Fruit fly (Drosophila melanogaster) whole organism, pupa: ENCODE measurements around the gene CG43138.

ENCODE experiments used
- CG10348 ChIP-seq: fragments of 200-800 bp; sonication (Bioruptor generic); IDR thresholded peaks from 2 replicates; pipeline ENCODE4 v1.3.6; 2022; ENCODE audit warnings: missing biosample characterization, missing genetic modification characterization
- CG12605 ChIP-seq: fragments of 200-800 bp; sonication (Bioruptor generic); IDR thresholded peaks from 2 replicates; pipeline ENCODE4 v1.3.6; 2022; ENCODE audit warnings: missing biosample characterization, missing genetic modification characterization
- CG13204 ChIP-seq: fragments of 200-800 bp; sonication (Bioruptor generic); optimal IDR thresholded peaks from 2 replicates; lab custom pipeline; 2018; ENCODE audit warnings: missing biosample characterization, mild to moderate bottlenecking, missing genetic modification characterization, moderate library complexity
- CG14655 ChIP-seq: fragments of 200-800 bp; sonication (Bioruptor generic); optimal IDR thresholded peaks from 3 replicates; lab custom pipeline; 2017; ENCODE audit warnings: mild to moderate bottlenecking, missing biosample characterization, missing genetic modification reagents, missing genetic modification characterization
- CG15710 ChIP-seq: fragments of 200-800 bp; sonication (Bioruptor generic); optimal IDR thresholded peaks from 2 replicates; lab custom pipeline; 2018; ENCODE audit warnings: missing biosample characterization, mild to moderate bottlenecking, missing genetic modification characterization, moderate library complexity
- CG17806 ChIP-seq: fragments of 200-800 bp; sonication (Bioruptor generic); optimal IDR thresholded peaks from 2 replicates; lab custom pipeline; 2018; ENCODE audit warnings: missing biosample characterization, mild to moderate bottlenecking, missing genetic modification characterization, moderate library complexity
- CG32121 ChIP-seq: fragments of 200-800 bp; sonication (Bioruptor generic); IDR thresholded peaks from 2 replicates; pipeline ENCODE4 v1.3.6; 2022; ENCODE audit warnings: missing biosample characterization, missing genetic modification characterization
- CG34367 ChIP-seq: fragments of 200-800 bp; sonication (Bioruptor generic); optimal IDR thresholded peaks from 2 replicates; lab custom pipeline; 2018; ENCODE audit warnings: missing biosample characterization, mild to moderate bottlenecking, missing genetic modification characterization
- CG4496 ChIP-seq: fragments of 200-800 bp; sonication (Bioruptor generic); IDR thresholded peaks from 3 replicates; pipeline ENCODE4 v1.3.6; 2022; ENCODE audit warnings: missing biosample characterization, missing genetic modification characterization
- CG8159 ChIP-seq: fragments of 200-800 bp; sonication (Bioruptor generic); optimal IDR thresholded peaks from 3 replicates; lab custom pipeline; 2018; ENCODE audit warnings: missing biosample characterization, mild to moderate bottlenecking, missing genetic modification characterization, moderate library complexity
- CG8301 ChIP-seq: fragments of 200-800 bp; sonication (Bioruptor generic); optimal IDR thresholded peaks from 2 replicates; lab custom pipeline; 2018; ENCODE audit warnings: missing biosample characterization, mild to moderate bottlenecking, missing genetic modification characterization
- CG9948 ChIP-seq: fragments of 200-800 bp; sonication (Bioruptor generic); optimal IDR thresholded peaks from 2 replicates; lab custom pipeline; 2018; ENCODE audit warnings: missing biosample characterization, mild to moderate bottlenecking, missing genetic modification characterization, moderate library complexity
- D1 ChIP-seq: fragments of 200-800 bp; sonication (Bioruptor generic); optimal IDR thresholded peaks from 2 replicates; lab custom pipeline; 2018; ENCODE audit warnings: missing biosample characterization, mild to moderate bottlenecking, missing genetic modification characterization, moderate library complexity
- EcR ChIP-seq: fragments of 200-800 bp; sonication (Bioruptor generic); optimal IDR thresholded peaks from 3 replicates; lab custom pipeline; 2019; ENCODE audit warnings: missing biosample characterization, missing genetic modification characterization, mild to moderate bottlenecking, moderate library complexity, missing genetic modification reagents
- Ets98B ChIP-seq: fragments of 200-800 bp; sonication (Bioruptor generic); IDR thresholded peaks from 2 replicates; pipeline ENCODE4 v1.3.6; 2022; ENCODE audit warnings: missing biosample characterization, missing genetic modification characterization
- Pif1A ChIP-seq: fragments of 200-800 bp; sonication (Bioruptor generic); optimal IDR thresholded peaks from 3 replicates; lab custom pipeline; 2016; ENCODE audit warnings: missing biosample characterization, missing genetic modification characterization
- Pif1B ChIP-seq: fragments of 200-800 bp; sonication (Bioruptor generic); optimal IDR thresholded peaks from 3 replicates; lab custom pipeline; 2016; ENCODE audit warnings: missing biosample characterization, missing genetic modification characterization
- Snoo ChIP-seq: fragments of 200-800 bp; sonication (Bioruptor generic); optimal IDR thresholded peaks from 3 replicates; lab custom pipeline; 2017; ENCODE audit warnings: missing biosample characterization, mild to moderate bottlenecking, missing genetic modification characterization, inconsistent platforms
- fd96Ca ChIP-seq: fragments of 200-800 bp; sonication (Bioruptor generic); IDR thresholded peaks from 3 replicates; pipeline ENCODE4 v1.3.6; 2022; ENCODE audit warnings: missing biosample characterization, missing genetic modification characterization
- gl ChIP-seq: fragments of 200-800 bp; sonication (Bioruptor generic); optimal IDR thresholded peaks from 2 replicates; lab custom pipeline; 2018; ENCODE audit warnings: missing biosample characterization, mild to moderate bottlenecking, missing genetic modification characterization
- rn ChIP-seq: fragments of 200-800 bp; sonication (Bioruptor generic); IDR thresholded peaks from 2 replicates; pipeline ENCODE4 v1.3.6; 2022; ENCODE audit warnings: missing biosample characterization, missing genetic modification characterization

CG43138 gene

DNA sequence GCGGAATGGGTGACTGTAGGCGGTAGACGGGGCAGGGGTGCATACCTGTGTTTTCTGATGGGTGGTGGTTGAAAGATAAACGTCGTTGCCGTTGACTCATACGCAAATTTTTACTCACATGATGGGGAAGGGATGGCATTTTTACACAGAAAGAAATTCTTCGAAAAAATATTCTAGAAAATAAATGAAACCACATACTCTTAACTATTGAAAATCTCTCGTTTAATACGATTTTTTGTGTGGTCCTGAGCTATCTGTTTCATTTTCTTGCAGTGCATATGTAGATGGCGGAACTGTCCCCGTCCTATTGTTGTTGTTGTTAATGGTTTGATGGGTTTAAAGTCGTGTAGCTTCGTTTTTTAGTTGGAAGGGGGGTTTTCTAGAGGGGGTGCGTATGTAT lies 8.3 kb upstream of the CG43138 start:
- TF ChIP-seq CG9948 (peak; percentile 2), Pif1A (peak; percentile 8), CG17806 (tag; lab: Kevin White, UChicago) (peak; percentile 29), D1 (tag; lab: Kevin White, UChicago) (no peak), CG12605 (no peak), CG15710 (tag; lab: Kevin White, UChicago) (peak; percentile 25), Ets98B (GFP tag; lab: Robert Waterston, UW) (no peak), gl (tag; lab: Kevin White, UChicago) (no peak), CG8159 (peak; percentile 29)

DNA sequence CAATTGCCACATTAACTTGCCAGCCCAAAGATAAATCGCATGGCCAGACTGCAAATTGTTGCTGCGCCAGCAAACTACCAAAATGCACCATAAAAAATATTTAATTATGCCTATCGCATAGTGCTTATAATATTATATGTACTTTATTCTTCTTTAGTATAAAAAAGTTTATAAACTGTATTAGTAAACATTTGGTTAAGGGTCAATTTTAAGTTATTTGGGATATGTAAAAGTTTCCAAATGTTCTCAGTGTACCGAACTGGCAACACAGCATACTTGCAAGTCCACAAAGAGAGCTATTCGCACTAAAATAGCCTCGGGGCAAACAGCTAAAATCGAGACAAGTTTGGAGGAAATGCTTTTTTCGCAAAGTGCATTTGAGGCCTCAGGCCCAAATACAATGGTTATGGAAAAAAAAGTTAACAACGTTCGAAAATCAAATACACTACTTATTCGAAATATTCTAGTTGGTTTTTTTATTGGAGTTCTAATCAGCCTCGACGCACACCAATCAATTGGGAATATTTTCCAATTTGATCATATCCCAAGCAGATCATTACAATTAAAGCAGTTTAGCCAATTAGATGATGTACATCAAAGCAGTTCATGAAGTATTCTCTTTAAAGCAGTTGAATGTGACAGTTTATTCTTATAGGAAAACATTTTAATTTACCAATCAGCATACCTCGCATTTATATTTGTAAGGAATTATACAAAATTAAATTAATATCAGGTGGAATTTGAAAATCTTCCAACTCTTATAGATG lies 6.4 kb upstream of the CG43138 start:
- TF ChIP-seq fd96Ca (GFP tag; lab: Robert Waterston, UW) (no peak), CG17806 (tag; lab: Kevin White, UChicago) (no peak), CG13204 (GFP tag; lab: Kevin White, UChicago) (no peak), CG34367 (tag; lab: Kevin White, UChicago) (no peak), CG12605 (no peak), CG8301 (tag; lab: Kevin White, UChicago) (peak; percentile 38), CG32121 (GFP tag; lab: Robert Waterston, UW) (peak; percentile 62), EcR (GFP tag; lab: Kevin White, UChicago) (no peak), CG15710 (tag; lab: Kevin White, UChicago) (no peak), CG9948 (no peak), gl (tag; lab: Kevin White, UChicago) (no peak), Pif1B (no peak), rn (GFP tag; lab: Robert Waterston, UW) (peak; percentile 39; the same call in 1 of the 2 replicates), Pif1A (no peak), D1 (tag; lab: Kevin White, UChicago) (no peak), CG8159 (no peak), CG10348 (GFP tag; lab: Robert Waterston, UW) (no peak), CG4496 (no peak), Ets98B (GFP tag; lab: Robert Waterston, UW) (0 out of 2 replicates have a peak, but pooled peaks have one; percentile 18), CG14655 (GFP tag; lab: Kevin White, UChicago) (peak; percentile 57), Snoo (no peak)

DNA sequence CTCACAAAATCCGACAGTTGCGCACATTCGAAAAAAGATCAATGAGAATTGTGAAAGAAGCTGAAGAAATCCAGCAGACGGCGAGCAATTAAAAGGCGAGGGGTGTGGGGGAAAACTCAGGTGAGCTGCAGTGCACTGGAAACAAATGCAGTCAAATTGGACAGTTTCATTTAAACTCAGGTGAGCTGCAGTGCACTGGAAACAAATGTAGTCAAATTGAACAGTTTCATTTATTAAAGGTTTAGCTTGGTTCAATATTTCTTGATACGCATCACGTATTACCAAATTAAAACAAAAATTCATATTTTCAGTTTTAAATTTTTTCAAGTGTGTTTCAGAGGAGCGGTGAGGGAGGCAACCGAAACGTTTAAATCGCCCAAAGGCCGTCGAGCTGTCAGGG lies 4.3 kb upstream of the CG43138 start:
- no peak for TF ChIP-seq rn (GFP tag; lab: Robert Waterston, UW)
- TF ChIP-seq CG14655 (GFP tag; lab: Kevin White, UChicago) = peak; percentile 29
- TF ChIP-seq CG8301 (tag; lab: Kevin White, UChicago) = peak; percentile 3
- TF ChIP-seq EcR (GFP tag; lab: Kevin White, UChicago) = no peak
- peak; percentile 2 for TF ChIP-seq Pif1A
- TF ChIP-seq CG10348 (GFP tag; lab: Robert Waterston, UW) = no peak

DNA sequence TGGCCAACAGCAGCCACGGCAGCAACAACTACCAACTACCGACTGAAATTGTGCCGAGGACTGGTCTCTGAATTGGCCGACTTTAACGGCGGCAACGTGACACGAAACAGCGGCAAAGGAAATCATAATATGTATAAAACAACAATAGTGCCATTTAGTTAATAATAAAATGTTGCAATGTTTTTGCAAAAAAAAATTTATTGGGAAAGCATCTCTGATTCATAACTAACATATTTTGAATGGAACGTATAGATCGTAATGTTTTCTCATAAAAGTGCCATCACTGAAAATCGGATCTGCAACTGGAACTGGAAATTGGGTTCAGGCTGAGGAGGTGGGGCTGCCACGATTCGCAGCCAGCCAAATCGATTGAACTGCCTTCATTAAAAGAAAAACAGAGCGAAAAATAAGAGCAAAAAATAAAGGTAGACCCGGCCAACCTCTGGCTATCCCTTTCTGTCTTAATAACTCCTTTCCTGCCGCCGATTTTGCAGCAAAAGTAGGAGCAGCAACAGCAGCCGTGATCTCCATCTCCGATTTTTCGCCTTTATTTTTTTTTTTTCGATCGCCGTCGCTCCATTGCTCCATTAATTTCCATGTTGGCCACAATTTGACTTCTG lies 1.9 kb upstream of the CG43138 start:
- TF ChIP-seq Snoo (peak; percentile 53), CG10348 (GFP tag; lab: Robert Waterston, UW) (no peak), CG13204 (GFP tag; lab: Kevin White, UChicago) (peak; percentile 6), D1 (tag; lab: Kevin White, UChicago) (no peak), CG32121 (GFP tag; lab: Robert Waterston, UW) (peak; percentile 23; the same call in 1 of the 2 replicates), Pif1B (peak; percentile 31), CG8301 (tag; lab: Kevin White, UChicago) (peak; percentile 51), CG12605 (peak; percentile 24; the same call in 1 of the 2 replicates), CG15710 (tag; lab: Kevin White, UChicago) (peak; percentile 66), CG9948 (peak; percentile 61), gl (tag; lab: Kevin White, UChicago) (no peak), Ets98B (GFP tag; lab: Robert Waterston, UW) (peak; percentile 39; the same call in 1 of the 2 replicates), rn (GFP tag; lab: Robert Waterston, UW) (no peak), CG8159 (peak; percentile 71), fd96Ca (GFP tag; lab: Robert Waterston, UW) (no peak; the same call in 1 of the 3 replicates), CG4496 (peak; percentile 67; the same call in 2 of the 3 replicates), EcR (GFP tag; lab: Kevin White, UChicago) (no peak), CG14655 (GFP tag; lab: Kevin White, UChicago) (peak; percentile 48), Pif1A (peak; percentile 65), CG34367 (tag; lab: Kevin White, UChicago) (peak; percentile 57), CG17806 (tag; lab: Kevin White, UChicago) (peak; percentile 53)

DNA sequence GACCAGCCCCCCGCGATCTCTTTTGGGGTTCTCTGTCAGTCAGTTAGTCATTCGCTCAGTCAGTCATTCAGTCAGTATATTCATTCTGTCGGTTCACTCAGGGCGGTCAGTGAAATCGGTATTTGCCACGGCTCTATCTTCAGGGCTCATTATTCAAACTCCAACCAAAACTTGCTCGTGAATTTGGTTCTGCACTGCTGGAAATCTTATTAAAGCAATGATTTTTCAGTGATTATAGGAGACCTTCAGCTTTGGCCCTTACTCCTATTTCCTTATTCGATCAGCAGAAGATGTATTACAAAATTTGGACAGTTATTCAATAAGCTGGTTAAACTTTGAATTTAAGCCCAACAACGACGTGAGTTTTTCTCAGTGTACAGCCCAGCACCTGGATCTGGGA lies 1.2 kb upstream of the CG43138 start:
- no peak for TF ChIP-seq CG13204 (GFP tag; lab: Kevin White, UChicago)
- no peak for TF ChIP-seq CG4496
- TF ChIP-seq EcR (GFP tag; lab: Kevin White, UChicago) = no peak
- TF ChIP-seq CG8159 = no peak
- TF ChIP-seq D1 (tag; lab: Kevin White, UChicago) = no peak
- TF ChIP-seq CG12605 = no peak
- TF ChIP-seq, all 21 proteins: peak for 0

DNA sequence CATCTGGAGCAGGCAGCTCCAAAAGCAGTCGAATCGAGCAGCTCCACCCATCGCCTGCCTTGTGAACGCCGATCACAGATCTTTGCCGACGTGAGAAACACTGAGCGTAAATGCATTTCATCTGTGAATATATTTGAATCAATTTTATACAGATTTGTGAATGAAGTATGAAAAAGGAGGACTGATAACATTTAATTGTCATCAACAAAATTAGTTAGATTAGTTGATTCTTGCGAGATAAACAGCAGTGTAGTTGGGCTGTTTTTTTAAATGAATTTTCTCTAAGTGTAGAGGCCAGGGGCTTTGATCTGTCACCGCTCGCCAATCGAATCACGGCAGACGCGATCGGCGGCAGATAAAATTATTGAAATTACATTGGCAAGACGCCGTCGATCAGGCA lies 2.1 kb downstream of the CG43138 start:
- no peak for TF ChIP-seq CG4496
- no peak for TF ChIP-seq Pif1B
- peak; percentile 54 for TF ChIP-seq CG8159
- no peak for TF ChIP-seq CG10348 (GFP tag; lab: Robert Waterston, UW)
- peak; percentile 28 for TF ChIP-seq CG9948
- TF ChIP-seq CG15710 (tag; lab: Kevin White, UChicago) = peak; percentile 6
- TF ChIP-seq Ets98B (GFP tag; lab: Robert Waterston, UW) = no peak
- TF ChIP-seq CG13204 (GFP tag; lab: Kevin White, UChicago) = no peak
- no peak for TF ChIP-seq fd96Ca (GFP tag; lab: Robert Waterston, UW)
- no peak for TF ChIP-seq CG12605
- no peak for TF ChIP-seq CG8301 (tag; lab: Kevin White, UChicago)
- TF ChIP-seq CG17806 (tag; lab: Kevin White, UChicago) = peak; percentile 24
- TF ChIP-seq, all 21 proteins: peak for 4
